Worm (Caenorhabditis elegans): ENCODE data around the gene rga-5.
A peak's percentile ranks its signal among the peaks of the same experiment; 100 is the strongest.

Gene rga-5

ce11 chrIV:13880803-13881202 is 53.1 kb downstream of the rga-5 start:
- TF ChIP-seq ets-5 (GFP tag; IDR thresholded peaks at IDR 0.05) (no peak), lin-14 (GFP tag; optimal IDR thresholded peaks at IDR 0.05) (peak; percentile 83), hlh-4 (tag; optimal IDR thresholded peaks at IDR 0.05) (no peak), fkh-10 (GFP tag; optimal IDR thresholded peaks at IDR 0.05) (no peak), nhr-90 (tag; optimal IDR thresholded peaks at IDR 0.05; ENCODE audit: poor library complexity) (no peak), snu-23 (GFP tag; optimal IDR thresholded peaks at IDR 0.05) (peak; percentile 55), nhr-71 (tag; optimal IDR thresholded peaks at IDR 0.05) (peak; percentile 79), ztf-11 (tag; optimal IDR thresholded peaks at IDR 0.05) (no peak), irx-1 (tag; optimal IDR thresholded peaks at IDR 0.05) (no peak), skn-1 (tag; optimal IDR thresholded peaks at IDR 0.05) (no peak), nhr-19 (GFP tag; conservative IDR thresholded peaks at IDR 0.05) (peak; percentile 55), tbx-2 (tag; optimal IDR thresholded peaks at IDR 0.05) (peak; percentile 24), nhr-84 (tag; optimal IDR thresholded peaks at IDR 0.05) (no peak), C04F5.9 (tag; optimal IDR thresholded peaks at IDR 0.05) (no peak), nhr-47 (tag; optimal IDR thresholded peaks at IDR 0.05) (no peak), nhr-237 (tag; optimal IDR thresholded peaks at IDR 0.05) (no peak), blmp-1 (tag; optimal IDR thresholded peaks at IDR 0.05) (no peak), lin-35 (GFP tag; optimal IDR thresholded peaks at IDR 0.05) (peak in 1 of 2 experiments; percentile 18), efl-1 (optimal IDR thresholded peaks at IDR 0.05) (peak in 1 of 2 experiments; percentile 2), efl-1 (GFP tag; optimal IDR thresholded peaks at IDR 0.05 in 1 of 2) (no peak), unc-62 (GFP tag; optimal IDR thresholded peaks at IDR 0.05) (no peak), nhr-85 (tag) (no peak), fkh-8 (tag; optimal IDR thresholded peaks at IDR 0.05) (no peak), hpl-2 (GFP tag; optimal IDR thresholded peaks at IDR 0.05) (no peak), ceh-88 (GFP tag; IDR thresholded peaks at IDR 0.05) (no peak), mab-9 (GFP tag; IDR thresholded peaks at IDR 0.05) (no peak), aly-2 (tag; optimal IDR thresholded peaks at IDR 0.05) (no peak), Y116A8C.19 (tag; optimal IDR thresholded peaks at IDR 0.05; ENCODE audit: borderline replicate concordance) (no peak), unc-130 (tag; optimal IDR thresholded peaks at IDR 0.05) (no peak), C16A3.4 (tag; optimal IDR thresholded peaks at IDR 0.05) (peak; percentile 13), mdl-1 (tag; optimal IDR thresholded peaks at IDR 0.05) (peak in 1 of 2 experiments; percentile 88), pax-3 (tag; optimal IDR thresholded peaks at IDR 0.05) (no peak), lsy-2 (tag; optimal IDR thresholded peaks at IDR 0.05) (peak; percentile 50 to 61), xbp-1 (tag; optimal IDR thresholded peaks at IDR 0.05) (peak; percentile 19), isw-1 (GFP tag; IDR thresholded peaks at IDR 0.05) (no peak), ztf-4 (tag; optimal IDR thresholded peaks at IDR 0.05) (peak; percentile 16), ceh-82 (tag; optimal IDR thresholded peaks at IDR 0.05) (no peak), swsn-7 (tag; optimal IDR thresholded peaks at IDR 0.05) (no peak), nhr-20 (tag; optimal IDR thresholded peaks at IDR 0.05) (peak; percentile 26), rnt-1 (tag; optimal IDR thresholded peaks at IDR 0.05) (peak; percentile 67)

ce11 chrIV:13881754-13882275 is 54.1 kb downstream of the rga-5 start, which contains the start of gene rpl-29:
TSS of gene rpl-29 (plus strand) at chrIV:13882225.
- no peak for TF ChIP-seq ceh-63 (GFP tag; optimal IDR thresholded peaks at IDR 0.05)
- TF ChIP-seq hlh-17 (GFP tag; optimal IDR thresholded peaks at IDR 0.05; ENCODE audit: borderline replicate concordance) = no peak
- TF ChIP-seq lin-13 (GFP tag; optimal IDR thresholded peaks at IDR 0.05) = peak; percentile 83
- no peak for TF ChIP-seq sptf-1 (tag; optimal IDR thresholded peaks at IDR 0.05)
- peak; percentile 79 for TF ChIP-seq mab-9 (GFP tag; IDR thresholded peaks at IDR 0.05)
- no peak for TF ChIP-seq alr-1 (tag; optimal IDR thresholded peaks at IDR 0.05; ENCODE audit: borderline replicate concordance)
- no peak for TF ChIP-seq nhr-76 (tag; optimal IDR thresholded peaks at IDR 0.05)
- TF ChIP-seq lsy-2 (tag; optimal IDR thresholded peaks at IDR 0.05) = peak; percentile 99
- peak in 1 of 2 experiments; percentile 85 for TF ChIP-seq mdl-1 (tag; optimal IDR thresholded peaks at IDR 0.05)
- peak; percentile 79 to 95 (median 91) for TF ChIP-seq ceh-82 (tag; optimal IDR thresholded peaks at IDR 0.05)
- TF ChIP-seq irx-1 (tag; optimal IDR thresholded peaks at IDR 0.05) = peak; percentile 84
- no peak for TF ChIP-seq ets-5 (GFP tag; IDR thresholded peaks at IDR 0.05)
- peak; percentile 95 for TF ChIP-seq isw-1 (GFP tag; IDR thresholded peaks at IDR 0.05)
- peak; percentile 76 for TF ChIP-seq ceh-88 (GFP tag; IDR thresholded peaks at IDR 0.05)
- peak; percentile 79 for TF ChIP-seq snpc-4 (tag; optimal IDR thresholded peaks at IDR 0.05)
- TF ChIP-seq efl-3 (GFP tag; optimal IDR thresholded peaks at IDR 0.05) = no peak
- no peak for TF ChIP-seq tlp-1 (tag; optimal IDR thresholded peaks at IDR 0.05)
- peak; percentile 70 for TF ChIP-seq blmp-1 (tag; optimal IDR thresholded peaks at IDR 0.05)
- peak; percentile 67 for TF ChIP-seq ceh-8 (GFP tag; optimal IDR thresholded peaks at IDR 0.05)
- TF ChIP-seq unc-86 (tag; optimal IDR thresholded peaks at IDR 0.05) = peak; percentile 92
- peak in 3 of 6 experiments; percentile 35 to 92 (median 82) for TF ChIP-seq elt-3 (tag; optimal IDR thresholded peaks at IDR 0.05)
- no peak for TF ChIP-seq lir-3 (tag; optimal IDR thresholded peaks at IDR 0.05; ENCODE audit: poor library complexity)

Measured in whole organism, L1 larva.